Worm (Caenorhabditis elegans) whole organism, L4 larva: ENCODE results near the gene C44C1.6.

Experiments
- F10B5.3 ChIP-seq: sonication (generic microtip); optimal IDR thresholded peaks from 2 replicates; lab custom pipeline; 2016; ENCODE audit warnings: mild to moderate bottlenecking, missing genetic modification characterization, missing compliant biosample characterization
- F26F4.8 ChIP-seq: fragments of 200-800 bp; sonication (Bioruptor generic); conservative IDR thresholded peaks from 2 replicates; pipeline ENCODE4 v1.3.6; 2022; ENCODE audit warnings: missing genetic modification characterization, missing compliant biosample characterization
- F49E8.2 ChIP-seq: sonication (generic microtip); optimal IDR thresholded peaks from 2 replicates; lab custom pipeline; 2016; ENCODE audit warnings: missing compliant biosample characterization, mild to moderate bottlenecking, missing genetic modification characterization, borderline replicate concordance
- R02D3.7 ChIP-seq: fragments of 150-350 bp; sonication (generic microtip); optimal IDR thresholded peaks from 3 replicates; lab custom pipeline; 2014; ENCODE audit warnings: missing biosample characterization, missing genetic modification characterization
- T26A8.4 ChIP-seq: fragments of 200-800 bp; sonication (Bioruptor generic); IDR thresholded peaks from 2 replicates; pipeline ENCODE4 v1.3.6; 2022; ENCODE audit warnings: missing genetic modification characterization, missing compliant biosample characterization
- Y105C5A.15 ChIP-seq: fragments of 200-800 bp; sonication (Bioruptor generic); IDR thresholded peaks from 2 replicates; pipeline ENCODE4 v1.3.6; 2022; ENCODE audit warnings: missing genetic modification characterization, missing compliant biosample characterization
- Y5F2A.4 ChIP-seq: fragments of 200-800 bp; sonication (Bioruptor generic); optimal IDR thresholded peaks from 2 replicates; lab custom pipeline; 2018; ENCODE audit warnings: mild to moderate bottlenecking, missing genetic modification characterization, missing compliant biosample characterization
- ZK546.5 ChIP-seq, 2 experiments: sonication (generic microtip); optimal IDR thresholded peaks; 2 replicates each; lab custom pipeline; 2017; ENCODE audit warnings: missing biosample characterization in 2 of 2, missing genetic modification characterization in 2 of 2
- aly-2 ChIP-seq: sonication (generic microtip); optimal IDR thresholded peaks from 2 replicates; lab custom pipeline; 2018; ENCODE audit warnings: missing biosample characterization, missing genetic modification characterization
- ama-1 ChIP-seq: fragments of 150-350 bp; optimal IDR thresholded peaks from 2 replicates; lab custom pipeline; 2014; ENCODE audit warnings: inconsistent platforms, mixed read lengths
- attf-4 ChIP-seq: sonication (generic microtip); optimal IDR thresholded peaks from 3 replicates; lab custom pipeline; 2017; ENCODE audit warnings: missing biosample characterization, missing genetic modification characterization
- ceh-32 ChIP-seq: sonication (generic microtip); optimal IDR thresholded peaks from 2 replicates; lab custom pipeline; 2016; ENCODE audit warnings: mild to moderate bottlenecking, missing genetic modification characterization, missing compliant biosample characterization; ENCODE audit not compliant: poor library complexity
- ceh-44 ChIP-seq: fragments of 200-800 bp; sonication (Bioruptor generic); IDR thresholded peaks from 2 replicates; pipeline ENCODE4 v1.3.6; 2022; ENCODE audit warnings: missing genetic modification reagents, missing genetic modification characterization, missing compliant biosample characterization
- ceh-62 ChIP-seq: sonication (generic microtip); optimal IDR thresholded peaks from 2 replicates; lab custom pipeline; 2017; ENCODE audit warnings: missing biosample characterization, missing genetic modification characterization
- ceh-82 ChIP-seq: sonication (generic microtip); optimal IDR thresholded peaks from 2 replicates; lab custom pipeline; 2017; ENCODE audit warnings: missing biosample characterization, missing genetic modification characterization
- ctbp-1 ChIP-seq: fragments of 200-800 bp; sonication (Bioruptor generic); IDR thresholded peaks from 2 replicates; pipeline ENCODE4 v1.3.6; 2022; ENCODE audit warnings: missing genetic modification reagents, missing genetic modification characterization, missing compliant biosample characterization
- daf-12 ChIP-seq: fragments of 150-350 bp; optimal IDR thresholded peaks from 2 replicates; lab custom pipeline; 2014; ENCODE audit warnings: missing biosample characterization, missing genetic modification reagents, missing genetic modification characterization
- daf-19 ChIP-seq: fragments of 200-800 bp; sonication (Bioruptor generic); conservative IDR thresholded peaks from 2 replicates; pipeline ENCODE4 v1.3.6; 2022; ENCODE audit warnings: missing genetic modification characterization, missing compliant biosample characterization
- daf-8 ChIP-seq: fragments of 200-800 bp; sonication (Bioruptor generic); IDR thresholded peaks from 2 replicates; pipeline ENCODE4 v1.3.6; 2022; ENCODE audit warnings: missing genetic modification characterization, missing compliant biosample characterization
- dmd-8 ChIP-seq: fragments of 200-800 bp; sonication (Bioruptor generic); IDR thresholded peaks from 2 replicates; pipeline ENCODE4 v1.3.6; 2022; ENCODE audit warnings: missing genetic modification characterization, missing compliant biosample characterization
- dve-1 ChIP-seq: sonication (generic microtip); optimal IDR thresholded peaks from 2 replicates; lab custom pipeline; 2017; ENCODE audit warnings: antibody characterized with exemption, mild to moderate bottlenecking, missing genetic modification characterization, missing compliant biosample characterization; ENCODE audit not compliant: insufficient read depth
- fkh-10 ChIP-seq: fragments of 150-350 bp; optimal IDR thresholded peaks from 2 replicates; lab custom pipeline; 2014; ENCODE audit warnings: missing biosample characterization, missing genetic modification reagents, missing genetic modification characterization
- gei-8 ChIP-seq: fragments of 200-800 bp; sonication (Bioruptor generic); optimal IDR thresholded peaks from 2 replicates; lab custom pipeline; 2018; ENCODE audit warnings: mild to moderate bottlenecking, missing genetic modification characterization, missing compliant biosample characterization
- hlh-11 ChIP-seq: fragments of 200-800 bp; sonication (Bioruptor generic); optimal IDR thresholded peaks from 2 replicates; lab custom pipeline; 2018; ENCODE audit warnings: mild to moderate bottlenecking, missing genetic modification characterization, missing compliant biosample characterization
- hlh-30 ChIP-seq: sonication (generic microtip); optimal IDR thresholded peaks from 2 replicates; lab custom pipeline; 2017; ENCODE audit warnings: antibody characterized with exemption, mild to moderate bottlenecking, missing genetic modification characterization, missing compliant biosample characterization; ENCODE audit not compliant: insufficient read depth
- jun-1 ChIP-seq: fragments of 150-350 bp; optimal IDR thresholded peaks from 2 replicates; lab custom pipeline; 2014; ENCODE audit warnings: missing biosample characterization, missing genetic modification reagents, missing genetic modification characterization
- lin-13 ChIP-seq: fragments of 150-350 bp; optimal IDR thresholded peaks from 2 replicates; lab custom pipeline; 2014; ENCODE audit warnings: missing biosample characterization, missing genetic modification reagents, missing genetic modification characterization
- lin-39 ChIP-seq: fragments of 150-350 bp; optimal IDR thresholded peaks from 2 replicates; lab custom pipeline; 2014; ENCODE audit warnings: missing biosample characterization, missing genetic modification reagents, missing genetic modification characterization
- lir-3 ChIP-seq: sonication (generic microtip); optimal IDR thresholded peaks from 2 replicates; lab custom pipeline; 2016; ENCODE audit warnings: mild to moderate bottlenecking, missing genetic modification characterization, missing compliant biosample characterization
- madf-5 ChIP-seq, 2 experiments: fragments of 200-800 bp; sonication (Bioruptor generic); IDR thresholded peaks; 2 replicates each; pipeline ENCODE4 v1.3.6; 2022; ENCODE audit warnings: missing compliant biosample characterization in 2 of 2, missing genetic modification characterization in 2 of 2
- madf-9 ChIP-seq: fragments of 200-800 bp; sonication (Bioruptor generic); conservative IDR thresholded peaks from 2 replicates; pipeline ENCODE4 v1.3.6; 2022; ENCODE audit warnings: missing genetic modification reagents, missing genetic modification characterization, missing compliant biosample characterization
- mdl-1 ChIP-seq, 2 experiments: fragments of 150-350 bp in 1 of 2; sonication (generic microtip) in 1 of 2; optimal IDR thresholded peaks; 2 replicates each; lab custom pipeline; 2014 to 2017; ENCODE audit warnings: missing biosample characterization in 2 of 2, missing genetic modification characterization in 2 of 2
- mxl-2 ChIP-seq: fragments of 200-800 bp; sonication (Bioruptor generic); conservative IDR thresholded peaks from 2 replicates; pipeline ENCODE4 v1.3.6; 2022; ENCODE audit warnings: missing genetic modification reagents, missing genetic modification characterization, missing compliant biosample characterization
- nhr-111 ChIP-seq: fragments of 200-800 bp; sonication (Bioruptor generic); optimal IDR thresholded peaks from 2 replicates; lab custom pipeline; 2018; ENCODE audit warnings: mild to moderate bottlenecking, missing genetic modification characterization, missing compliant biosample characterization
- nhr-48 ChIP-seq: sonication (generic microtip); optimal IDR thresholded peaks from 2 replicates; lab custom pipeline; 2016; ENCODE audit warnings: mild to moderate bottlenecking, missing genetic modification characterization, missing compliant biosample characterization
- nhr-77 ChIP-seq: fragments of 150-350 bp; optimal IDR thresholded peaks from 2 replicates; lab custom pipeline; 2014; ENCODE audit warnings: missing biosample characterization, missing genetic modification characterization
- pha-4 ChIP-seq, 2 experiments: fragments of 150-350 bp in 1 of 2; fragments of 200-800 bp in 1 of 2; sonication (Bioruptor generic) in 1 of 2; IDR thresholded peaks in 1 of 2; optimal IDR thresholded peaks in 1 of 2; 2 replicates each; pipeline versions ENCODE4 v1.3.6 to Lab custom; 2014 to 2022; ENCODE audit warnings: missing genetic modification characterization in 2 of 2, missing genetic modification reagents in 2 of 2, missing biosample characterization in 1 of 2, missing compliant biosample characterization in 1 of 2
- php-3 ChIP-seq: fragments of 200-800 bp; sonication (Bioruptor generic); IDR thresholded peaks from 2 replicates; pipeline ENCODE4 v1.3.6; 2022; ENCODE audit warnings: missing genetic modification reagents, missing genetic modification characterization, missing compliant biosample characterization
- pqm-1 ChIP-seq: sonication (generic microtip); optimal IDR thresholded peaks from 2 replicates; lab custom pipeline; 2017; ENCODE audit warnings: missing biosample characterization, missing genetic modification characterization
- rbr-2 ChIP-seq: sonication (generic microtip); optimal IDR thresholded peaks from 2 replicates; lab custom pipeline; 2016; ENCODE audit warnings: missing genotype, missing genetic modification characterization, missing compliant biosample characterization
- saeg-2 ChIP-seq: fragments of 200-800 bp; sonication (Bioruptor generic); IDR thresholded peaks from 2 replicates; pipeline ENCODE4 v1.3.6; 2022; ENCODE audit warnings: missing genetic modification reagents, missing genetic modification characterization, missing compliant biosample characterization
- spr-1 ChIP-seq: sonication (generic microtip); optimal IDR thresholded peaks from 2 replicates; lab custom pipeline; 2016; ENCODE audit warnings: mild to moderate bottlenecking, missing genetic modification characterization, missing compliant biosample characterization
- tag-97 ChIP-seq: fragments of 200-800 bp; sonication (Bioruptor generic); IDR thresholded peaks from 2 replicates; pipeline ENCODE4 v1.3.6; 2022; ENCODE audit warnings: missing genetic modification characterization, missing compliant biosample characterization
- tra-1 ChIP-seq: fragments of 200-800 bp; sonication (Bioruptor generic); IDR thresholded peaks from 2 replicates; pipeline ENCODE4 v1.3.6; 2022; ENCODE audit warnings: missing genetic modification reagents, missing genetic modification characterization, missing compliant biosample characterization
- unc-62 ChIP-seq, 3 experiments: fragments of 150-350 bp in 1 of 3; sonication (generic microtip); optimal IDR thresholded peaks in 2 of 3; peaks in 1 of 3; 1 replicate in 1 of 3; 2 replicates in 2 of 3; lab custom pipeline; 2014 to 2017; ENCODE audit warnings: missing biosample characterization in 3 of 3, missing genetic modification characterization in 3 of 3, missing genetic modification reagents in 3 of 3, missing genotype in 1 of 3
- vab-7 ChIP-seq: fragments of 200-800 bp; sonication (Bioruptor generic); IDR thresholded peaks from 2 replicates; pipeline ENCODE4 v1.3.6; 2022; ENCODE audit warnings: missing genetic modification reagents, missing genetic modification characterization, missing compliant biosample characterization
- zfp-2 ChIP-seq: sonication (generic microtip); optimal IDR thresholded peaks from 2 replicates; lab custom pipeline; 2016; ENCODE audit warnings: mild to moderate bottlenecking, missing genetic modification characterization, missing compliant biosample characterization
- zip-2 ChIP-seq: fragments of 150-350 bp; optimal IDR thresholded peaks from 2 replicates; lab custom pipeline; 2014; ENCODE audit warnings: missing biosample characterization, missing genetic modification characterization

The C44C1.6 gene

DNA sequence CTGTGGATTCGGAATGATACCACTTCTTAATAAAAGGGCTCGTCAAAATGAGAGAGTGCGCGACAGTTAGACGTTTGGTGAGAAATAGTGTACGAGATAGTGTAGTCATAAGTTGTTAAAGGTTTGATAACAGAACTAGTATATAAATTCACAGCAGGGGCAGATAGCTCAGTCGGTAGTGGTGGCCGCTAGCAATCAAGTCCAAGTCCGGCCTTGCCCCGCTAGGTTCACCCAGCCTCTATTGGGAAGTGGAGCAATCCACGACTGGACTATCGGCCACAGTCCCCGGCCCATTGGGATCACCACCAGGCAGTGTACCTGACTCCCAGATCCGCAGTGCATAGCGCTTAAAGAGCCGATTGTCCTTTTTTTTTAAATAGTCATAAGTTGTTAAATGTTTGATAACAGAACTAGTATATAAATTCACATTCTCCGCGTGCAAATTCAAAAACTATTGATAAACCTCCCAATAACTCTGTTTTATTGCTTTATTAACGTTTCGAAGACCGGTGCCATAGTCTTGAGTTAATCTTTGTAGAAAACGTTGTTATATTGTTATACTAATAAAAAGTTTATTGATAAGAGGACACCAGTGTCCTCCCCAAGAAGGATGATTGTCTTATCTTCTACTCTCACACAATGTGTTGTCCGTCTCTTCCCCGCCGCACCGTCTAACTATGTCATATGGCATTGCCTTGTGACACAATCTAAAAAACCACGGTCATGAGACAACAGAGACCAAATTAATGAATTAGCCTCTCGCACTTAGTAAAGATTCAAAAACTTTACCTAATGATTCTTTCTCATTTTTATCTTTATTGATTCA, 40.8 kb upstream of the C44C1.6 start (continued):
- no peak for TF ChIP-seq F49E8.2 (tag; lab: Kevin White, UChicago)
- TF ChIP-seq zip-2: no peak
- TF ChIP-seq aly-2: no peak
- no peak for TF ChIP-seq daf-12 (tag; lab: Kevin White, UChicago)
- no peak for TF ChIP-seq R02D3.7 (tag; lab: Kevin White, UChicago)
- no peak for TF ChIP-seq F10B5.3 (tag; lab: Kevin White, UChicago)
- TF ChIP-seq unc-62 (GFP tag; optimal IDR thresholded peaks at IDR 0.05 in 1 of 2; lab: Kevin White, UChicago): peak in 1 of 2 experiments; percentile 31
- TF ChIP-seq unc-62 (tag; optimal IDR thresholded peaks at IDR 0.05; lab: Kevin White, UChicago): no peak
- no peak for TF ChIP-seq jun-1 (tag; lab: Kevin White, UChicago)
- no peak for TF ChIP-seq ceh-82 (tag; lab: Kevin White, UChicago)
- TF ChIP-seq dve-1: peak; percentile 92
- no peak for TF ChIP-seq vab-7
- 0 out of 2 replicates have a peak, but pooled peaks have one; percentile 56 for TF ChIP-seq daf-19 (GFP tag; lab: Robert Waterston, UW)
- TF ChIP-seq mxl-2 (GFP tag; lab: Robert Waterston, UW): peak; percentile 26; the same call in 1 of the 2 replicates
- no peak for TF ChIP-seq Y5F2A.4
- TF ChIP-seq pqm-1 (tag; lab: Kevin White, UChicago): peak; percentile 85
- no peak for TF ChIP-seq Y105C5A.15 (GFP tag; lab: Robert Waterston, UW)
- TF ChIP-seq tag-97 (GFP tag; lab: Robert Waterston, UW): no peak
- TF ChIP-seq hlh-30 (tag; lab: Kevin White, UChicago): peak; percentile 92
- TF ChIP-seq ceh-62 (tag; lab: Kevin White, UChicago): no peak
- peak; percentile 53 for TF ChIP-seq T26A8.4 (GFP tag; lab: Robert Waterston, UW)
- TF ChIP-seq F26F4.8: no peak
- TF ChIP-seq tra-1 (GFP tag; lab: Robert Waterston, UW): 0 out of 2 replicates have a peak, but pooled peaks have one; percentile 25
- TF ChIP-seq attf-4 (tag; lab: Kevin White, UChicago): no peak
- TF ChIP-seq ama-1 (lab: Kevin White, UChicago): peak; percentile 80
- no peak for TF ChIP-seq nhr-111 (GFP tag; lab: Kevin White, UChicago)
- no peak for TF ChIP-seq daf-8
- no peak for TF ChIP-seq fkh-10 (GFP tag; lab: Kevin White, UChicago)
- TF ChIP-seq lin-13 (GFP tag; lab: Kevin White, UChicago): peak; percentile 17
- peak; percentile 70 for TF ChIP-seq nhr-77 (tag; lab: Kevin White, UChicago)
- TF ChIP-seq lir-3 (tag; lab: Kevin White, UChicago): no peak
- no peak for TF ChIP-seq ceh-44 (GFP tag; lab: Robert Waterston, UW)
- 0 out of 2 replicates have a peak, but pooled peaks have one; percentile 27 for TF ChIP-seq ctbp-1 (GFP tag; lab: Robert Waterston, UW)
- TF ChIP-seq madf-5 (GFP tag; IDR thresholded peaks at IDR 0.05; lab: Robert Waterston, UW): 0 out of 4 replicates have a peak, but pooled peaks of 1 of the 2 experiments have one; percentile 60
- TF ChIP-seq lin-39 (tag; lab: Kevin White, UChicago): no peak
- TF ChIP-seq hlh-11 (tag; lab: Kevin White, UChicago): peak; percentile 91
- peak; percentile 62 for TF ChIP-seq nhr-48 (tag; lab: Kevin White, UChicago)
- TF ChIP-seq mdl-1 (tag; optimal IDR thresholded peaks at IDR 0.05; lab: Kevin White, UChicago): peak in 1 of 2 experiments; percentile 41
- TF ChIP-seq ZK546.5 (tag; optimal IDR thresholded peaks at IDR 0.05; lab: Kevin White, UChicago): no peak
- TF ChIP-seq rbr-2 (tag; lab: Kevin White, UChicago): no peak
- TF ChIP-seq saeg-2: 0 out of 2 replicates have a peak, but pooled peaks have one; percentile 38
- no peak for TF ChIP-seq zfp-2 (tag; lab: Kevin White, UChicago)
- peak; percentile 69; the same call in 1 of the 2 replicates for TF ChIP-seq dmd-8 (GFP tag; lab: Robert Waterston, UW)
- peak; percentile 64; the same call in 1 of the 2 replicates for TF ChIP-seq pha-4 (GFP tag; IDR thresholded peaks at IDR 0.05; lab: Robert Waterston, UW)
- no peak for TF ChIP-seq pha-4 (tag; optimal IDR thresholded peaks at IDR 0.05; lab: Kevin White, UChicago)
- peak; percentile 26 for TF ChIP-seq spr-1 (tag; lab: Kevin White, UChicago)
- peak; percentile 3 for TF ChIP-seq gei-8
- peak; percentile 40; the same call in 1 of the 2 replicates for TF ChIP-seq madf-9 (GFP tag; lab: Robert Waterston, UW)
- TF ChIP-seq ceh-32 (tag; lab: Kevin White, UChicago): no peak
- TF ChIP-seq php-3 (GFP tag; lab: Robert Waterston, UW): peak; percentile 89
